Fruit fly (Drosophila melanogaster) whole organism, embryonic: ENCODE measurements around the gene CG5214.

Source experiments
- CG10654 ChIP-seq: fragments of 200-800 bp; sonication (Bioruptor generic); optimal IDR thresholded peaks from 2 replicates; lab custom pipeline; 2016; ENCODE audit warnings: missing biosample characterization, missing genetic modification characterization
- CG11696 ChIP-seq: fragments of 200-800 bp; sonication (Bioruptor generic); IDR thresholded peaks from 2 replicates; pipeline ENCODE4 v1.3.6; 2022; ENCODE audit warnings: missing biosample characterization, missing genetic modification characterization
- CG16813 ChIP-seq: fragments of 200-800 bp; sonication (Bioruptor generic); IDR thresholded peaks from 3 replicates; pipeline ENCODE4 v1.3.6; 2022; ENCODE audit warnings: missing biosample characterization, missing genetic modification characterization; ENCODE audit not compliant: partially characterized antibody
- CG16863 ChIP-seq: fragments of 200-800 bp; sonication (Bioruptor generic); optimal IDR thresholded peaks from 3 replicates; lab custom pipeline; 2016; ENCODE audit warnings: missing biosample characterization, missing genetic modification characterization
- CG1792 ChIP-seq: fragments of 200-800 bp; sonication (Bioruptor generic); optimal IDR thresholded peaks from 2 replicates; lab custom pipeline; 2016; ENCODE audit warnings: missing biosample characterization, missing genetic modification characterization
- CG18262 ChIP-seq: fragments of 200-800 bp; optimal IDR thresholded peaks from 3 replicates; lab custom pipeline; 2019; ENCODE audit warnings: missing biosample characterization, mild to moderate bottlenecking, missing genetic modification characterization, moderate library complexity
- CG1832 ChIP-seq: fragments of 200-800 bp; sonication (Bioruptor generic); optimal IDR thresholded peaks from 2 replicates; lab custom pipeline; 2017; ENCODE audit warnings: missing biosample characterization, mild to moderate bottlenecking, missing genetic modification characterization, inconsistent platforms
- CG2199 ChIP-seq: fragments of 200-800 bp; sonication (Bioruptor generic); IDR thresholded peaks from 3 replicates; pipeline ENCODE4 v1.3.6; 2022; ENCODE audit warnings: missing biosample characterization, missing genetic modification characterization
- CG2678 ChIP-seq: fragments of 200-800 bp; sonication (Bioruptor generic); optimal IDR thresholded peaks from 3 replicates; lab custom pipeline; 2019; ENCODE audit warnings: missing biosample characterization, mild to moderate bottlenecking, missing genetic modification characterization, moderate library complexity
- CG31441 ChIP-seq: fragments of 200-800 bp; sonication (Bioruptor generic); IDR thresholded peaks from 2 replicates; pipeline ENCODE4 v1.3.6; 2022; ENCODE audit warnings: missing biosample characterization, missing genetic modification characterization
- CG33213 ChIP-seq: fragments of 200-800 bp; sonication (Bioruptor generic); optimal IDR thresholded peaks from 3 replicates; lab custom pipeline; 2016; ENCODE audit warnings: missing biosample characterization, missing genetic modification characterization
- CG34376 ChIP-seq: fragments of 200-800 bp; sonication (Bioruptor generic); optimal IDR thresholded peaks from 2 replicates; lab custom pipeline; 2018; ENCODE audit warnings: missing biosample characterization, mild to moderate bottlenecking, missing genetic modification characterization
- CG7556 ChIP-seq: fragments of 200-800 bp; sonication (Bioruptor generic); optimal IDR thresholded peaks from 2 replicates; lab custom pipeline; 2017; ENCODE audit warnings: missing biosample characterization, mild to moderate bottlenecking, missing genetic modification characterization
- CG8944 ChIP-seq: fragments of 200-800 bp; sonication (Bioruptor generic); optimal IDR thresholded peaks from 3 replicates; lab custom pipeline; 2016; ENCODE audit warnings: missing biosample characterization, missing genetic modification characterization
- CG9437 ChIP-seq: fragments of 200-800 bp; sonication (Bioruptor generic); optimal IDR thresholded peaks from 2 replicates; lab custom pipeline; 2018; ENCODE audit warnings: missing biosample characterization, mild to moderate bottlenecking, missing genetic modification characterization
- CG9817 ChIP-seq: fragments of 200-800 bp; sonication (Bioruptor generic); optimal IDR thresholded peaks from 2 replicates; lab custom pipeline; 2018; ENCODE audit warnings: missing biosample characterization, mild to moderate bottlenecking, missing genetic modification characterization, moderate library complexity
- CG9876 ChIP-seq: fragments of 200-800 bp; sonication (Bioruptor generic); optimal IDR thresholded peaks from 2 replicates; lab custom pipeline; 2016; ENCODE audit warnings: missing biosample characterization, missing genetic modification characterization
- Camta ChIP-seq: fragments of 200-800 bp; sonication (Bioruptor generic); optimal IDR thresholded peaks from 2 replicates; lab custom pipeline; 2016; ENCODE audit warnings: missing biosample characterization, missing genetic modification characterization
- D19B ChIP-seq: fragments of 200-800 bp; sonication (Bioruptor generic); optimal IDR thresholded peaks from 2 replicates; lab custom pipeline; 2017; ENCODE audit warnings: missing biosample characterization, mild to moderate bottlenecking, missing genetic modification characterization
- ERR ChIP-seq: fragments of 200-800 bp; sonication (Bioruptor generic); optimal IDR thresholded peaks from 2 replicates; lab custom pipeline; 2016; ENCODE audit warnings: missing biosample characterization, missing genetic modification characterization
- Elba2 ChIP-seq: fragments of 200-800 bp; sonication (Bioruptor generic); optimal IDR thresholded peaks from 3 replicates; lab custom pipeline; 2016; ENCODE audit warnings: missing biosample characterization, missing genetic modification characterization
- Hey ChIP-seq: fragments of 200-800 bp; sonication (Bioruptor generic); optimal IDR thresholded peaks from 3 replicates; lab custom pipeline; 2018; ENCODE audit warnings: missing biosample characterization, mild to moderate bottlenecking, missing genetic modification characterization
- Lhr ChIP-seq: fragments of 200-800 bp; sonication (Bioruptor generic); optimal IDR thresholded peaks from 3 replicates; lab custom pipeline; 2017; ENCODE audit warnings: mild to moderate bottlenecking, missing biosample characterization, missing genetic modification reagents, missing genetic modification characterization
- NK7.1 ChIP-seq: fragments of 200-800 bp; sonication (Bioruptor generic); optimal IDR thresholded peaks from 3 replicates; lab custom pipeline; 2016; ENCODE audit warnings: missing biosample characterization, missing genetic modification characterization
- Nf-YC ChIP-seq: fragments of 200-800 bp; optimal IDR thresholded peaks from 3 replicates; lab custom pipeline; 2019; ENCODE audit warnings: missing biosample characterization, mild to moderate bottlenecking, missing genetic modification characterization, moderate library complexity
- Rfx ChIP-seq: fragments of 200-800 bp; sonication (Bioruptor generic); IDR thresholded peaks from 2 replicates; pipeline ENCODE4 v1.3.6; 2022; ENCODE audit warnings: missing biosample characterization, missing genetic modification characterization
- Sin3A ChIP-seq: fragments of >200 bp; optimal IDR thresholded peaks from 2 replicates; lab custom pipeline; 2018
- Trl ChIP-seq, 3 experiments: fragments of >200 bp in 2 of 3; fragments of 200-800 bp in 1 of 3; sonication (Bioruptor generic) in 1 of 3; optimal IDR thresholded peaks; 2 replicates in 1 of 3; 3 replicates in 2 of 3; lab custom pipeline; 2016 to 2017; ENCODE audit warnings: missing biosample characterization in 1 of 3, missing genetic modification characterization in 1 of 3
- Vsx1 ChIP-seq: fragments of 200-800 bp; sonication (Bioruptor generic); optimal IDR thresholded peaks from 2 replicates; lab custom pipeline; 2017; ENCODE audit warnings: missing biosample characterization, mild to moderate bottlenecking, missing genetic modification characterization, missing genetic modification reagents
- cg ChIP-seq: fragments of 200-800 bp; sonication (Bioruptor generic); optimal IDR thresholded peaks from 3 replicates; lab custom pipeline; 2019; ENCODE audit warnings: missing biosample characterization, mild to moderate bottlenecking, missing genetic modification characterization, moderate library complexity
- exex ChIP-seq: fragments of 200-800 bp; sonication (Bioruptor generic); optimal IDR thresholded peaks from 4 replicates; lab custom pipeline; 2018; ENCODE audit warnings: missing biosample characterization, mild to moderate bottlenecking, missing genetic modification characterization, moderate library complexity
- fd102C ChIP-seq: fragments of 200-800 bp; sonication (Bioruptor generic); optimal IDR thresholded peaks from 2 replicates; lab custom pipeline; 2018; ENCODE audit warnings: missing biosample characterization, mild to moderate bottlenecking, missing genetic modification characterization, moderate library complexity
- hkb ChIP-seq, 2 experiments: fragments of 200-800 bp in 1 of 2; fragments of >200 bp in 1 of 2; sonication (Bioruptor generic) in 1 of 2; IDR thresholded peaks in 1 of 2; optimal IDR thresholded peaks in 1 of 2; 2 replicates each; pipeline versions ENCODE4 v1.3.6 to Lab custom; 2017 to 2022; ENCODE audit warnings: missing biosample characterization in 1 of 2, missing genetic modification characterization in 1 of 2
- inv ChIP-seq: fragments of 200-800 bp; sonication (Bioruptor generic); IDR thresholded peaks from 2 replicates; pipeline ENCODE4 v1.3.6; 2022; ENCODE audit warnings: missing biosample characterization, missing genetic modification characterization; ENCODE audit not compliant: partially characterized antibody
- kay ChIP-seq: fragments of 200-800 bp; sonication (Bioruptor generic); optimal IDR thresholded peaks from 2 replicates; lab custom pipeline; 2016; ENCODE audit warnings: missing biosample characterization, missing genetic modification characterization
- knrl ChIP-seq: fragments of 200-800 bp; sonication (Bioruptor generic); IDR thresholded peaks from 3 replicates; pipeline ENCODE4 v1.3.6; 2022; ENCODE audit warnings: missing biosample characterization, missing genetic modification characterization; ENCODE audit not compliant: partially characterized antibody
- lilli ChIP-seq: fragments of 200-800 bp; sonication (Bioruptor generic); optimal IDR thresholded peaks from 3 replicates; lab custom pipeline; 2016; ENCODE audit warnings: missing biosample characterization, missing genetic modification characterization
- mam ChIP-seq: fragments of 200-800 bp; sonication (Bioruptor generic); optimal IDR thresholded peaks from 3 replicates; lab custom pipeline; 2016; ENCODE audit warnings: missing biosample characterization, missing genetic modification characterization
- nau ChIP-seq: fragments of 200-800 bp; sonication (Bioruptor generic); optimal IDR thresholded peaks from 3 replicates; lab custom pipeline; 2017; ENCODE audit warnings: missing biosample characterization, mild to moderate bottlenecking, missing genetic modification characterization, missing genetic modification reagents
- otp ChIP-seq: fragments of 200-800 bp; sonication (Bioruptor generic); IDR thresholded peaks from 3 replicates; pipeline ENCODE4, ENCODE4 v1.3.6; 2022; ENCODE audit warnings: missing biosample characterization, missing genetic modification characterization
- pb ChIP-seq: fragments of 200-800 bp; sonication (Bioruptor generic); optimal IDR thresholded peaks from 3 replicates; lab custom pipeline; 2016; ENCODE audit warnings: missing biosample characterization, missing genetic modification characterization
- peb ChIP-seq: fragments of 200-800 bp; sonication (Bioruptor generic); IDR thresholded peaks from 2 replicates; pipeline ENCODE4 v1.3.6; 2022; ENCODE audit warnings: missing biosample characterization, missing genetic modification characterization
- sna ChIP-seq: fragments of 200-800 bp; sonication (Bioruptor generic); IDR thresholded peaks from 2 replicates; pipeline ENCODE4 v1.3.6; 2022; ENCODE audit warnings: missing biosample characterization, missing genetic modification characterization; ENCODE audit not compliant: partially characterized antibody
- so ChIP-seq: fragments of 200-800 bp; sonication (Bioruptor generic); IDR thresholded peaks from 3 replicates; pipeline ENCODE4 v1.3.6; 2022; ENCODE audit warnings: missing biosample characterization, missing genetic modification characterization
- sqz ChIP-seq: fragments of 200-800 bp; sonication (Bioruptor generic); optimal IDR thresholded peaks from 3 replicates; lab custom pipeline; 2018; ENCODE audit warnings: missing biosample characterization, mild to moderate bottlenecking, missing genetic modification characterization
- unc-4 ChIP-seq: fragments of 200-800 bp; sonication (Bioruptor generic); IDR thresholded peaks from 2 replicates; pipeline ENCODE4 v1.3.6; 2022; ENCODE audit warnings: missing biosample characterization, missing genetic modification characterization; ENCODE audit not compliant: partially characterized antibody
- unpg ChIP-seq: fragments of 200-800 bp; sonication (Bioruptor generic); optimal IDR thresholded peaks from 3 replicates; lab custom pipeline; 2018; ENCODE audit warnings: missing biosample characterization, mild to moderate bottlenecking, missing genetic modification characterization, moderate library complexity
- vfl ChIP-seq: fragments of 200-800 bp; sonication (Bioruptor generic); optimal IDR thresholded peaks from 2 replicates; lab custom pipeline; 2016; ENCODE audit warnings: missing biosample characterization, missing genetic modification characterization

Gene CG5214

DNA sequence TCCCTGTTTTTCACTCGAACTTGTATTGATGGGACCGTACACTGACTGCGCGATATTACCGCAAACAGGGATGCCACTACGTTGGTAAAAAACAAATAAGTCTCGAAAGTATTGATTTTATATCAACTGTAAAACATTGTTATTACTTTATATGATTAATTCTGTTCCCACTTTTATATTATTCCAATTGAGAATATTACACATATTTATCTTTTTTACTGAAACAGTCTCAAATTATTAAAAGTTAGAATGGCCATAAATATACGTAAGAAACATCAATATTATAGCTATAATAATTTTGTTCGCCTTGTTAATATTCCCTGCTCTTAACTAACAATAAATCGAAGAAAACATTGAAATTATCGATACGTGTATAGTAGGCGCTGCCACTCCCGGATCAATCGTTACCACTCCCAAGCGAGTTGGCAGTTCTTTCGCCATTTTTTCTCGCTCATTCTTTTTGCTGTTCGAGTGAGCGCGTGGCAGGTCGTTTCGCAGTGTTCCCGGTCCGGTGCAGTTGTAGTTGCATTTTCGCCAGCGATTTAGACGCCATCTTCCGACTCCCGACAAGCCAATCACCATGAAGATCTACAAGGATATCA is 34.2 kb upstream of the CG5214 start, which contains the start of the genes SdhC and Tctp (continued):
- TF ChIP-seq unc-4 (GFP tag; lab: Robert Waterston, UW) (0 out of 2 replicates have a peak, but pooled peaks have one; percentile 51), CG9437 (peak; percentile 36), Hey (tag; lab: Kevin White, UChicago) (no peak), CG2678 (tag; lab: Kevin White, UChicago) (peak; percentile 52), CG9817 (tag; lab: Kevin White, UChicago) (peak; percentile 40), otp (GFP tag; lab: Robert Waterston, UW) (no peak), pb (GFP tag; lab: Kevin White, UChicago) (peak; percentile 18), ERR (GFP tag; lab: Kevin White, UChicago) (no peak), Nf-YC (peak; percentile 70), Rfx (GFP tag; lab: Robert Waterston, UW) (peak; percentile 37), unpg (GFP tag; lab: Kevin White, UChicago) (peak; percentile 32), CG16863 (GFP tag; lab: Kevin White, UChicago) (peak; percentile 49), CG11696 (GFP tag; lab: Robert Waterston, UW) (no peak), Lhr (GFP tag; lab: Kevin White, UChicago) (peak; percentile 58), Sin3A (lab: Kevin White, UChicago) (peak; percentile 74), sqz (no peak), Elba2 (GFP tag; lab: Kevin White, UChicago) (peak; percentile 19), hkb (optimal IDR thresholded peaks at IDR 0.05; lab: Kevin White, UChicago) (peak; percentile 44), hkb (GFP tag; IDR thresholded peaks at IDR 0.05; lab: Robert Waterston, UW) (0 out of 2 replicates have a peak, but pooled peaks have one; percentile 7), Camta (GFP tag; lab: Kevin White, UChicago) (peak; percentile 35), CG31441 (GFP tag; lab: Robert Waterston, UW) (peak; percentile 59; the same call in 1 of the 2 replicates), CG9876 (GFP tag; lab: Kevin White, UChicago) (no peak), peb (GFP tag; lab: Robert Waterston, UW) (0 out of 2 replicates have a peak, but pooled peaks have one; percentile 7), lilli (peak; percentile 44), CG33213 (GFP tag; lab: Kevin White, UChicago) (peak; percentile 19), NK7.1 (GFP tag; lab: Kevin White, UChicago) (no peak), so (GFP tag; lab: Robert Waterston, UW) (0 out of 3 replicates have a peak, but pooled peaks have one; percentile 45), CG1792 (GFP tag; lab: Kevin White, UChicago) (no peak), cg (GFP tag; lab: Kevin White, UChicago) (no peak), knrl (GFP tag; lab: Robert Waterston, UW) (peak; percentile 48; the same call in 2 of the 3 replicates), CG10654 (GFP tag; lab: Kevin White, UChicago) (peak; percentile 15), fd102C (no peak), vfl (GFP tag; lab: Kevin White, UChicago) (no peak), inv (GFP tag; lab: Robert Waterston, UW) (peak; percentile 25; the same call in 1 of the 2 replicates), CG1832 (GFP tag; lab: Kevin White, UChicago) (no peak), Vsx1 (GFP tag; lab: Kevin White, UChicago) (peak; percentile 24), CG2199 (no peak), CG16813 (GFP tag; lab: Robert Waterston, UW) (peak; percentile 20; the same call in 1 of the 3 replicates), D19B (GFP tag; lab: Kevin White, UChicago) (peak; percentile 15), CG18262 (tag; lab: Kevin White, UChicago) (peak; percentile 62), nau (no peak), exex (tag; lab: Kevin White, UChicago) (peak; percentile 23), CG8944 (GFP tag; lab: Kevin White, UChicago) (no peak), CG34376 (GFP tag; lab: Kevin White, UChicago) (peak; percentile 54), kay (no peak), CG7556 (GFP tag; lab: Kevin White, UChicago) (peak; percentile 33), sna (GFP tag; lab: Robert Waterston, UW) (0 out of 2 replicates have a peak, but pooled peaks have one; percentile 4), mam (GFP tag; lab: Kevin White, UChicago) (peak; percentile 47), Trl (optimal IDR thresholded peaks at IDR 0.05; lab: Kevin White, UChicago) (peak in 1 of 2 experiments; percentile 15), Trl (GFP tag; optimal IDR thresholded peaks at IDR 0.05; lab: Kevin White, UChicago) (peak; percentile 51)
